Fruit fly (Drosophila melanogaster) whole organism, pupa: Measurements from ENCODE around the gene Arr1.

Experiments
- CG10348 ChIP-seq: fragments of 200-800 bp; sonication (Bioruptor generic); IDR thresholded peaks from 2 replicates; pipeline ENCODE4 v1.3.6; 2022; ENCODE audit warnings: missing biosample characterization, missing genetic modification characterization
- CG12605 ChIP-seq: fragments of 200-800 bp; sonication (Bioruptor generic); IDR thresholded peaks from 2 replicates; pipeline ENCODE4 v1.3.6; 2022; ENCODE audit warnings: missing biosample characterization, missing genetic modification characterization
- CG13204 ChIP-seq: fragments of 200-800 bp; sonication (Bioruptor generic); optimal IDR thresholded peaks from 2 replicates; lab custom pipeline; 2018; ENCODE audit warnings: missing biosample characterization, mild to moderate bottlenecking, missing genetic modification characterization, moderate library complexity
- CG14655 ChIP-seq: fragments of 200-800 bp; sonication (Bioruptor generic); optimal IDR thresholded peaks from 3 replicates; lab custom pipeline; 2017; ENCODE audit warnings: mild to moderate bottlenecking, missing biosample characterization, missing genetic modification reagents, missing genetic modification characterization
- CG15710 ChIP-seq: fragments of 200-800 bp; sonication (Bioruptor generic); optimal IDR thresholded peaks from 2 replicates; lab custom pipeline; 2018; ENCODE audit warnings: missing biosample characterization, mild to moderate bottlenecking, missing genetic modification characterization, moderate library complexity
- CG17806 ChIP-seq: fragments of 200-800 bp; sonication (Bioruptor generic); optimal IDR thresholded peaks from 2 replicates; lab custom pipeline; 2018; ENCODE audit warnings: missing biosample characterization, mild to moderate bottlenecking, missing genetic modification characterization, moderate library complexity
- CG32121 ChIP-seq: fragments of 200-800 bp; sonication (Bioruptor generic); IDR thresholded peaks from 2 replicates; pipeline ENCODE4 v1.3.6; 2022; ENCODE audit warnings: missing biosample characterization, missing genetic modification characterization
- CG34367 ChIP-seq: fragments of 200-800 bp; sonication (Bioruptor generic); optimal IDR thresholded peaks from 2 replicates; lab custom pipeline; 2018; ENCODE audit warnings: missing biosample characterization, mild to moderate bottlenecking, missing genetic modification characterization
- CG4496 ChIP-seq: fragments of 200-800 bp; sonication (Bioruptor generic); IDR thresholded peaks from 3 replicates; pipeline ENCODE4 v1.3.6; 2022; ENCODE audit warnings: missing biosample characterization, missing genetic modification characterization
- CG8159 ChIP-seq: fragments of 200-800 bp; sonication (Bioruptor generic); optimal IDR thresholded peaks from 3 replicates; lab custom pipeline; 2018; ENCODE audit warnings: missing biosample characterization, mild to moderate bottlenecking, missing genetic modification characterization, moderate library complexity
- CG8301 ChIP-seq: fragments of 200-800 bp; sonication (Bioruptor generic); optimal IDR thresholded peaks from 2 replicates; lab custom pipeline; 2018; ENCODE audit warnings: missing biosample characterization, mild to moderate bottlenecking, missing genetic modification characterization
- CG9948 ChIP-seq: fragments of 200-800 bp; sonication (Bioruptor generic); optimal IDR thresholded peaks from 2 replicates; lab custom pipeline; 2018; ENCODE audit warnings: missing biosample characterization, mild to moderate bottlenecking, missing genetic modification characterization, moderate library complexity
- D1 ChIP-seq: fragments of 200-800 bp; sonication (Bioruptor generic); optimal IDR thresholded peaks from 2 replicates; lab custom pipeline; 2018; ENCODE audit warnings: missing biosample characterization, mild to moderate bottlenecking, missing genetic modification characterization, moderate library complexity
- EcR ChIP-seq: fragments of 200-800 bp; sonication (Bioruptor generic); optimal IDR thresholded peaks from 3 replicates; lab custom pipeline; 2019; ENCODE audit warnings: missing biosample characterization, missing genetic modification characterization, mild to moderate bottlenecking, moderate library complexity, missing genetic modification reagents
- Ets98B ChIP-seq: fragments of 200-800 bp; sonication (Bioruptor generic); IDR thresholded peaks from 2 replicates; pipeline ENCODE4 v1.3.6; 2022; ENCODE audit warnings: missing biosample characterization, missing genetic modification characterization
- Pif1A ChIP-seq: fragments of 200-800 bp; sonication (Bioruptor generic); optimal IDR thresholded peaks from 3 replicates; lab custom pipeline; 2016; ENCODE audit warnings: missing biosample characterization, missing genetic modification characterization
- Pif1B ChIP-seq: fragments of 200-800 bp; sonication (Bioruptor generic); optimal IDR thresholded peaks from 3 replicates; lab custom pipeline; 2016; ENCODE audit warnings: missing biosample characterization, missing genetic modification characterization
- Snoo ChIP-seq: fragments of 200-800 bp; sonication (Bioruptor generic); optimal IDR thresholded peaks from 3 replicates; lab custom pipeline; 2017; ENCODE audit warnings: missing biosample characterization, mild to moderate bottlenecking, missing genetic modification characterization, inconsistent platforms
- fd96Ca ChIP-seq: fragments of 200-800 bp; sonication (Bioruptor generic); IDR thresholded peaks from 3 replicates; pipeline ENCODE4 v1.3.6; 2022; ENCODE audit warnings: missing biosample characterization, missing genetic modification characterization
- gl ChIP-seq: fragments of 200-800 bp; sonication (Bioruptor generic); optimal IDR thresholded peaks from 2 replicates; lab custom pipeline; 2018; ENCODE audit warnings: missing biosample characterization, mild to moderate bottlenecking, missing genetic modification characterization
- rn ChIP-seq: fragments of 200-800 bp; sonication (Bioruptor generic); IDR thresholded peaks from 2 replicates; pipeline ENCODE4 v1.3.6; 2022; ENCODE audit warnings: missing biosample characterization, missing genetic modification characterization

The Arr1 gene

dm6 chr2L:18077969-18078368 lies at the start of gene Arr1:
Gene Arr1, plus strand, starts transcription at chr2L:18078269.
- TF ChIP-seq Snoo (tag; lab: Kevin White, UChicago) = no peak
- no peak for TF ChIP-seq Ets98B (GFP tag; lab: Robert Waterston, UW)
- no peak for TF ChIP-seq CG12605 (GFP tag; lab: Robert Waterston, UW)

DNA sequence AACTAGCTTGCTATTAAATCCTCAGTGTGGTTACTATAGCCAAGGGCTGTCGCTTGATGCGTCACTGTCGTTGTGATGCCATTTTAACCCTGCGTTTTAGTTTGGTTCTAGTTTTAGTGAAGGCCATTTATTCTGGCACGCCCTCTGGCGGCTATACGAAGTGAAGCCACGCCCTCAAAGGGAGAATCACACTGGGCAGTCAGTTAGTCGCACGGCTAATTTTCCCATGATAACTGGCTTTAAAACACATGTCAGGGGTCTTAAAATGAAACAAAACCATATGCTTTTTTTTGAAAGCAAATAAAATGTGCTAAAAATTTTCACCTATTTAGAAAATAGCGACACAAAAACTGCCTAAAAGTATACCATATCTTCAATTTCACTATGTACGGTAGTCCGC lies 45.3 kb upstream of the Arr1 start:
- TF ChIP-seq CG8159 (tag; lab: Kevin White, UChicago) = no peak
- TF ChIP-seq Pif1B (GFP tag; lab: Kevin White, UChicago) = no peak

DNA sequence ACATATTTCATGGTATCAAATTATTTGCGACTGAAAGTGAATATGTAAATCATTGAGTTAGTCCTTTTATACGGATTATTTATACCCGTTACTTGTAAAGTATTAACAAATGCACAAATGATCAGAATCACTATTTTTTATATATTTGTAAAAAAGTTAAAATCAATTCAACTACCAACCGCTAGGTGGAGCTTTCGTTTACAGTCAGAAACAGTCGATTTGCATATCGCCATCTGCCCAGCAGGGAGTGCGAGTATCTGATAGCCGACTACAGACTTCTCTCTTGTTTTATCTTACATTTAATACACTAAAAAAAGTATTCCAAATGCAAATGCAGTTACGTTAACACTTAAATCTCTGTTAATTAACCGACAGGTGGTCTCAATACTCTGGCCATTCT lies 10.8 kb upstream of the Arr1 start:
- no peak for TF ChIP-seq CG12605 (GFP tag; lab: Robert Waterston, UW)
- TF ChIP-seq Snoo (tag; lab: Kevin White, UChicago) = no peak
- TF ChIP-seq CG17806 (tag; lab: Kevin White, UChicago) = no peak
- no peak for TF ChIP-seq CG13204
- no peak for TF ChIP-seq CG14655 (GFP tag; lab: Kevin White, UChicago)
- no peak for TF ChIP-seq gl (tag; lab: Kevin White, UChicago)
- TF ChIP-seq Pif1B (GFP tag; lab: Kevin White, UChicago) = no peak
- no peak for TF ChIP-seq Pif1A
- TF ChIP-seq CG9948 (tag; lab: Kevin White, UChicago) = no peak
- TF ChIP-seq rn = no peak
- no peak for TF ChIP-seq CG4496 (GFP tag; lab: Robert Waterston, UW)
- no peak for TF ChIP-seq D1 (tag; lab: Kevin White, UChicago)
- TF ChIP-seq CG15710 (tag; lab: Kevin White, UChicago) = no peak
- TF ChIP-seq EcR (GFP tag; lab: Kevin White, UChicago) = no peak
- TF ChIP-seq CG10348 (GFP tag; lab: Robert Waterston, UW) = no peak
- TF ChIP-seq fd96Ca (GFP tag; lab: Robert Waterston, UW) = no peak
- TF ChIP-seq Ets98B (GFP tag; lab: Robert Waterston, UW) = no peak
- no peak for TF ChIP-seq CG8301 (tag; lab: Kevin White, UChicago)
- no peak for TF ChIP-seq CG34367 (tag; lab: Kevin White, UChicago)

- TF ChIP-seq CG34367 (tag; lab: Kevin White, UChicago) (no peak), CG9948 (tag; lab: Kevin White, UChicago) (no peak), CG15710 (tag; lab: Kevin White, UChicago) (no peak), Pif1A (no peak), CG17806 (tag; lab: Kevin White, UChicago) (no peak), CG12605 (GFP tag; lab: Robert Waterston, UW) (no peak), rn (no peak), gl (tag; lab: Kevin White, UChicago) (no peak), CG14655 (GFP tag; lab: Kevin White, UChicago) (no peak), D1 (tag; lab: Kevin White, UChicago) (no peak), fd96Ca (GFP tag; lab: Robert Waterston, UW) (no peak), EcR (GFP tag; lab: Kevin White, UChicago) (no peak), CG4496 (GFP tag; lab: Robert Waterston, UW) (no peak), CG8301 (tag; lab: Kevin White, UChicago) (no peak), Snoo (tag; lab: Kevin White, UChicago) (no peak), CG8159 (tag; lab: Kevin White, UChicago) (no peak)
- TF ChIP-seq, all 21 proteins: peak for 0
These were observed 3.3 kb downstream of the Arr1 start, which contains the start of gene ninaD for dm6 chr2L:18081328-18081727. Gene ninaD, plus strand, starts transcription at chr2L:18081628.

DNA sequence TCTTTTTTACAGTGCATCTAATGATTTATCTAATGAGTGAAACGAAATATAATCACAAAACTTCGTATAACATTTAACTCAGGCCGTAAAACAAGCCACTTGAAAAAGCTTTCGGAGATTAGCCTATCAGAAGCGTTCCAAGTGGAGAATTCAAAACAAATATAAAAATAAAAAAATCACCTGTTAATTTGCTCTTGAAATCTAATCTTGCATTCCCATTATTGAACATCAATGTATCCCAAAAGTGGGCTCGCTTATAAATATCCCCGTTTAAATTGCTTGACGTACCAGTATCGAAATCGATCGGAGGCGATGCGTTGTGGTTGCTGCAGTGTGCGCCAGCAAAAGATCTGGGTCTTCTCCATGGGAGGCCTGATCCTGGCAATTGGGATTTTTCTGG lies 5.9 kb downstream of the Arr1 start, which contains the start of gene CG31741:
CG31741 (plus strand) TSS at position 301 of the 400 bp plus-strand sequence.
- TF ChIP-seq CG10348 (GFP tag; lab: Robert Waterston, UW) (no peak), CG8159 (tag; lab: Kevin White, UChicago) (no peak), rn (no peak), Snoo (tag; lab: Kevin White, UChicago) (no peak), CG14655 (GFP tag; lab: Kevin White, UChicago) (no peak), CG32121 (GFP tag; lab: Robert Waterston, UW) (no peak), fd96Ca (GFP tag; lab: Robert Waterston, UW) (no peak), CG17806 (tag; lab: Kevin White, UChicago) (no peak), CG8301 (tag; lab: Kevin White, UChicago) (no peak), CG13204 (no peak), CG9948 (tag; lab: Kevin White, UChicago) (no peak)

DNA sequence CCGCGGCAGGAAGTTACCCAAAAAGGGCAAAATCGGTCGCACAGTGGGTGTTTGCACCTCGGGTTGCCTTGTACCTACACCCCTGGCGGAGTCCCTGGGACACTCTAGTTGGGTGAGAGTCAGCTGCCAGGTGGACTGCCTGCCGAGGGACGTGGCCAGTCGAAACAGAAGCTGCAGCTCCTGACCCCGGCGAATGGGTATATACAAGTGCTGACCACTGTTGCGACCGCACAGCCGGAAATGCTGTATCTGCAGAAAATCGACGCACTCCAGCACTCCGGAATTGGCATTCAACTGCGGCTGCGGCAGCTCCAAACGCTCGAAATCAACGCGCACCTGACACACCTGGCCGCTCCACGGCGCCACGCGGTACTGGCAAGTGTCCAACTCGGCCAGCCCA lies 13.6 kb downstream of the Arr1 start:
- TF ChIP-seq D1 (tag; lab: Kevin White, UChicago) = no peak
- no peak for TF ChIP-seq CG10348 (GFP tag; lab: Robert Waterston, UW)
- no peak for TF ChIP-seq CG8159 (tag; lab: Kevin White, UChicago)
- TF ChIP-seq CG17806 (tag; lab: Kevin White, UChicago) = no peak
- TF ChIP-seq Ets98B (GFP tag; lab: Robert Waterston, UW) = no peak
- no peak for TF ChIP-seq EcR (GFP tag; lab: Kevin White, UChicago)
- TF ChIP-seq Pif1B (GFP tag; lab: Kevin White, UChicago) = no peak
- TF ChIP-seq CG8301 (tag; lab: Kevin White, UChicago) = no peak
- TF ChIP-seq CG34367 (tag; lab: Kevin White, UChicago) = no peak
- no peak for TF ChIP-seq gl (tag; lab: Kevin White, UChicago)
- TF ChIP-seq CG12605 (GFP tag; lab: Robert Waterston, UW) = no peak
- no peak for TF ChIP-seq CG13204
- TF ChIP-seq CG32121 (GFP tag; lab: Robert Waterston, UW) = no peak
- TF ChIP-seq CG4496 (GFP tag; lab: Robert Waterston, UW) = no peak
